Fruit fly (Drosophila melanogaster): ENCODE measurements around the gene Hsp26.

The Hsp26 gene

DNA sequence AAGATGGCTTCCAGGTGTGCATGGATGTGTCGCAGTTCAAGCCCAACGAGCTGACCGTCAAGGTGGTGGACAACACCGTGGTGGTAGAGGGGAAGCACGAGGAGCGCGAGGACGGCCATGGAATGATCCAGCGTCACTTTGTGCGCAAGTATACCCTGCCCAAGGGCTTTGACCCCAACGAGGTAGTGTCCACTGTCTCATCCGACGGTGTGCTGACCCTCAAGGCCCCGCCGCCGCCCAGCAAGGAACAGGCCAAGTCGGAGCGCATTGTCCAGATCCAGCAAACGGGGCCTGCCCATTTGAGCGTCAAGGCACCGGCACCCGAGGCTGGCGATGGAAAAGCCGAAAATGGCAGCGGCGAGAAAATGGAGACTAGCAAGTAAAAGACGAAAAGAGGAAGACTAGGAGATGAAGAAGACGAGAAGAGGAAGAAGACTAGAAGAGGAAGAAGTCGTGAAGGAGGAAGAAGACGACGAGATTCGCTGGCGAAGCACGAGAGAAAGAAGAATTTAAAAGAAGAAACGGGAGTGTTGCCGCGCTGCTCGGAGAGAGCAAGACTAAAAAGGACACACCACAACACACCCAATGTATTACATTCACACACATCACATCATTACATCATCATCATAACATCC is 7.3 kb upstream of the Hsp26 start:
- no peak for TF ChIP-seq Lhr (GFP tag; optimal IDR thresholded peaks at IDR 0.05)
- TF ChIP-seq trem (tag; optimal IDR thresholded peaks at IDR 0.05) = no peak
- TF ChIP-seq CG14050 (GFP tag; IDR thresholded peaks at IDR 0.05) = no peak
- no peak for TF ChIP-seq PHDP (tag; optimal IDR thresholded peaks at IDR 0.05)
- no peak for TF ChIP-seq CG4854 (GFP tag; optimal IDR thresholded peaks at IDR 0.05)
- no peak for TF ChIP-seq Rx (GFP tag; IDR thresholded peaks at IDR 0.05)
- TF ChIP-seq chm (GFP tag; IDR thresholded peaks at IDR 0.05) = no peak
- TF ChIP-seq kni (GFP tag; optimal IDR thresholded peaks at IDR 0.05) = peak; percentile 53
- no peak for TF ChIP-seq NFAT (GFP tag; IDR thresholded peaks at IDR 0.05)
- no peak for TF ChIP-seq tup (GFP tag; optimal IDR thresholded peaks at IDR 0.05)
- TF ChIP-seq Abd-B (GFP tag; optimal IDR thresholded peaks at IDR 0.05) = no peak
- no peak for TF ChIP-seq Fer3 (tag; optimal IDR thresholded peaks at IDR 0.05)
- TF ChIP-seq CG1603 (tag; optimal IDR thresholded peaks at IDR 0.05) = no peak
- no peak for TF ChIP-seq CG18619 (GFP tag; optimal IDR thresholded peaks at IDR 0.05)
- TF ChIP-seq CG18262 (tag; optimal IDR thresholded peaks at IDR 0.05) = no peak
- no peak for TF ChIP-seq Neu2 (GFP tag; optimal IDR thresholded peaks at IDR 0.05; ENCODE audit: borderline replicate concordance)
- TF ChIP-seq Mrtf (GFP tag; IDR thresholded peaks at IDR 0.05) = no peak
- no peak for TF ChIP-seq CG12942 (GFP tag; optimal IDR thresholded peaks at IDR 0.05)
- TF ChIP-seq vvl (GFP tag; IDR thresholded peaks at IDR 0.05) = 0 out of 2 replicates have a peak, but pooled peaks have one; percentile 9
- no peak for TF ChIP-seq Antp (GFP tag; optimal IDR thresholded peaks at IDR 0.05)
- TF ChIP-seq slbo (GFP tag; IDR thresholded peaks at IDR 0.05) = 0 out of 2 replicates have a peak, but pooled peaks have one; percentile 16
- no peak for TF ChIP-seq jigr1 (GFP tag; IDR thresholded peaks at IDR 0.05)
- no peak for TF ChIP-seq E2f1 (GFP tag; IDR thresholded peaks at IDR 0.05)
- no peak for TF ChIP-seq eyg (GFP tag; optimal IDR thresholded peaks at IDR 0.05)
- TF ChIP-seq CG6765 (GFP tag; optimal IDR thresholded peaks at IDR 0.05) = no peak
- TF ChIP-seq Med (GFP tag) = peak; percentile 44
- no peak for TF ChIP-seq Hr39 (optimal IDR thresholded peaks at IDR 0.05)
- TF ChIP-seq CG17385 (GFP tag; optimal IDR thresholded peaks at IDR 0.05) = peak; percentile 59
- TF ChIP-seq chinmo (GFP tag; IDR thresholded peaks at IDR 0.05; ENCODE audit: partially characterized antibody) = no peak
- TF ChIP-seq h (optimal IDR thresholded peaks at IDR 0.05) = no peak
- no peak for TF ChIP-seq luna (GFP tag; optimal IDR thresholded peaks at IDR 0.05)

DNA sequence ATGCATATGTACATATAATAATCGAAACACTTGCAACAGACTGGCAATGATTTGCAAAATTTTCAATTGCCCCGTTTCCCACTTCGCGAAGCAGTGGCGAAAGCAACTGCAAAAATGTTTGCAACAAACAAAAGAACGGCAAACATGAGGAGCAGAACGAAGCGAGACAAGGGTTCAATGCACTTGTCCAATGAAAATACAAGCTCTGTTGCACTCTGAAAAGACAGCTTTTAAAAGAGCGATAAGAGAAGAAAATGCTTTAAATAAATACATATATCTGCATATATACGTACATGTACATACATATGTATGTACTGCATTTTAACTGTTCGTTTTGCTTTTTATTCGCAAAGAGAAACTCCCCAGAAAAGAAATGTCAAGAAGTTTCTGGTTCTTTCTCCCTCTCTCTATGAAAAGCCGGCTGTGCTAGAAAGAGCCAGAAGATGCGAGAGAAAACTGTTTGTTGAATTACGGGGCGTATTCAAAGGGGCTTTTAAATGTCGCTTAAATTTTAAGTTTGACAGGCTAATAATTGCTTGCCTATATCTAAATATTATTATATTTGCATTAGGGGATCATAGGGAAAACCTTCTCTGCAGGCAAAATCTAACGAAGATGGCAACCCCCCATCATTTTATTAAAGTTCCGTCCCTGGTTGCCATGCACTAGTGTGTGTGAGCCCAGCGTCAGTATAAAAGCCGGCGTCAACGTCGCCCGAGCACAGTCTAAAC is 6.3 kb upstream of the Hsp26 start, which contains the start of gene Hsp27:
TSS of gene Hsp27 (plus strand) at position 719 of the 731 bp plus-strand sequence.
- TF ChIP-seq CG31441 (GFP tag; IDR thresholded peaks at IDR 0.05) (peak; percentile 99), CG31224 (GFP tag; IDR thresholded peaks at IDR 0.05) (peak; percentile 96), dan (GFP tag; IDR thresholded peaks at IDR 0.05) (peak; percentile 94), CG11456 (GFP tag; IDR thresholded peaks at IDR 0.05) (peak; percentile 98), ash1 (GFP tag; optimal IDR thresholded peaks at IDR 0.05) (peak; percentile 78), pnt (GFP tag; optimal IDR thresholded peaks at IDR 0.05) (peak; percentile 96), CTCF (GFP tag; optimal IDR thresholded peaks at IDR 0.05) (peak; percentile 71), emc (GFP tag; optimal IDR thresholded peaks at IDR 0.05) (peak; percentile 88), HLH4C (GFP tag; IDR thresholded peaks at IDR 0.05; ENCODE audit: partially characterized antibody) (no peak), Neu2 (GFP tag; optimal IDR thresholded peaks at IDR 0.05; ENCODE audit: borderline replicate concordance) (no peak), oc (tag; optimal IDR thresholded peaks at IDR 0.05) (peak; percentile 99), dysf (GFP tag; IDR thresholded peaks at IDR 0.05) (peak; percentile 99), Rfx (GFP tag; IDR thresholded peaks at IDR 0.05) (peak; percentile 99), chinmo (GFP tag; IDR thresholded peaks at IDR 0.05; ENCODE audit: partially characterized antibody) (no peak), CG2202 (tag; optimal IDR thresholded peaks at IDR 0.05) (peak; percentile 95), H15 (GFP tag; IDR thresholded peaks at IDR 0.05) (peak; percentile 99), danr (GFP tag; IDR thresholded peaks at IDR 0.05) (peak; percentile 97), CG17802 (tag; optimal IDR thresholded peaks at IDR 0.05) (peak; percentile 91), amos (GFP tag; IDR thresholded peaks at IDR 0.05; ENCODE audit: partially characterized antibody) (no peak; the same call in 1 of the 2 replicates), Nf-YC (tag; optimal IDR thresholded peaks at IDR 0.05) (peak; percentile 82), cad (GFP tag; optimal IDR thresholded peaks at IDR 0.05) (no peak), tio (GFP tag; optimal IDR thresholded peaks at IDR 0.05) (peak; percentile 97), HLH3B (GFP tag; IDR thresholded peaks at IDR 0.05) (peak; percentile 99)
